Fruit fly (Drosophila melanogaster) whole organism, wandering third instar larva: Measurements from ENCODE around the gene Srr.

Experiments
- Abd-B ChIP-seq: fragments of >200 bp; optimal IDR thresholded peaks from 2 replicates; lab custom pipeline; 2017; ENCODE audit warnings: missing biosample characterization, missing genetic modification characterization
- CG32264 ChIP-seq: fragments of 200-800 bp; sonication (Bioruptor generic); optimal IDR thresholded peaks from 2 replicates; lab custom pipeline; 2016; ENCODE audit warnings: missing biosample characterization, missing genetic modification characterization
- CrebA ChIP-seq: fragments of 200-800 bp; sonication (Bioruptor generic); optimal IDR thresholded peaks from 2 replicates; lab custom pipeline; 2016; ENCODE audit warnings: missing biosample characterization, mild to moderate bottlenecking, missing genetic modification characterization, borderline replicate concordance
- Dfd ChIP-seq: fragments of >200 bp; optimal IDR thresholded peaks from 2 replicates; lab custom pipeline; 2017; ENCODE audit warnings: missing biosample characterization, missing genetic modification characterization
- GATAd ChIP-seq: sonication (Bioruptor generic); optimal IDR thresholded peaks from 2 replicates; lab custom pipeline; 2016; ENCODE audit warnings: missing biosample characterization, missing genetic modification characterization
- HLH106 ChIP-seq: fragments of 200-800 bp; optimal IDR thresholded peaks from 3 replicates; lab custom pipeline; 2019; ENCODE audit warnings: missing biosample characterization, mild to moderate bottlenecking, missing genetic modification characterization, moderate library complexity
- Hnf4 ChIP-seq: fragments of 200-800 bp; sonication (Bioruptor generic); optimal IDR thresholded peaks from 2 replicates; lab custom pipeline; 2016; ENCODE audit warnings: missing biosample characterization, mild to moderate bottlenecking, missing genetic modification characterization
- Hr78 ChIP-seq: fragments of >200 bp; optimal IDR thresholded peaks from 2 replicates; lab custom pipeline; 2017; ENCODE audit warnings: missing biosample characterization, missing genetic modification characterization
- Hr83 ChIP-seq: fragments of 200-300 bp; sonication (Bioruptor generic); optimal IDR thresholded peaks from 2 replicates; lab custom pipeline; 2016; ENCODE audit warnings: missing biosample characterization, mild to moderate bottlenecking, missing genetic modification characterization, moderate library complexity; ENCODE audit not compliant: poor library complexity, severe bottlenecking
- Jra ChIP-seq: sonication (Bioruptor generic); optimal IDR thresholded peaks from 2 replicates; lab custom pipeline; 2016; ENCODE audit warnings: missing biosample characterization, missing genetic modification characterization
- Mio ChIP-seq: sonication (Bioruptor generic); optimal IDR thresholded peaks from 2 replicates; lab custom pipeline; 2016; ENCODE audit warnings: missing biosample characterization, missing genetic modification characterization
- Myc ChIP-seq: fragments of >200 bp; optimal IDR thresholded peaks from 2 replicates; lab custom pipeline; 2017
- N ChIP-seq: fragments of >200 bp; optimal IDR thresholded peaks from 2 replicates; lab custom pipeline; 2018; ENCODE audit warnings: missing biosample characterization, missing external identifiers, missing genetic modification characterization
- Rel ChIP-seq, 2 experiments: fragments of 200-800 bp; sonication (Bioruptor generic) in 1 of 2; optimal IDR thresholded peaks; 2 replicates in 1 of 2; 3 replicates in 1 of 2; lab custom pipeline; 2016 to 2019; ENCODE audit warnings: mild to moderate bottlenecking in 2 of 2, missing biosample characterization in 2 of 2, missing genetic modification characterization in 2 of 2, moderate library complexity in 1 of 2
- Sp1 ChIP-seq: fragments of 200-800 bp; sonication (Bioruptor generic); optimal IDR thresholded peaks from 3 replicates; lab custom pipeline; 2019; ENCODE audit warnings: missing biosample characterization, mild to moderate bottlenecking, missing genetic modification characterization, moderate library complexity
- Vsx2 ChIP-seq: fragments of 200-300, 225-300 bp; sonication (Bioruptor generic); optimal IDR thresholded peaks from 2 replicates; lab custom pipeline; 2018; ENCODE audit warnings: missing biosample characterization, missing genetic modification characterization; ENCODE audit not compliant: partially characterized antibody
- br ChIP-seq: fragments of 200-800 bp; sonication (Bioruptor generic); optimal IDR thresholded peaks from 2 replicates; lab custom pipeline; 2016; ENCODE audit warnings: missing biosample characterization, missing genetic modification characterization
- brk ChIP-seq: fragments of 200-800 bp; sonication (Bioruptor generic); optimal IDR thresholded peaks from 2 replicates; lab custom pipeline; 2016; ENCODE audit warnings: missing biosample characterization, mild to moderate bottlenecking, missing genetic modification characterization
- dmrt93B ChIP-seq: fragments of 200-800 bp; sonication (Bioruptor generic); optimal IDR thresholded peaks from 2 replicates; lab custom pipeline; 2018; ENCODE audit warnings: missing biosample characterization, mild to moderate bottlenecking, missing genetic modification characterization
- dsf ChIP-seq: sonication (Bioruptor generic); optimal IDR thresholded peaks from 2 replicates; lab custom pipeline; 2016; ENCODE audit warnings: missing biosample characterization, missing genetic modification characterization, borderline replicate concordance
- ey ChIP-seq: fragments of 200-800 bp; sonication (Bioruptor generic); optimal IDR thresholded peaks from 2 replicates; lab custom pipeline; 2016; ENCODE audit warnings: missing biosample characterization, missing genetic modification characterization
- foxo ChIP-seq, 2 experiments: fragments of 200-800 bp; sonication (Bioruptor generic); optimal IDR thresholded peaks; 2 replicates in 1 of 2; 3 replicates in 1 of 2; lab custom pipeline; 2016 to 2017; ENCODE audit warnings: missing biosample characterization in 2 of 2, missing genetic modification characterization in 2 of 2
- fru ChIP-seq: fragments of 200-800 bp; sonication (Bioruptor generic); optimal IDR thresholded peaks from 3 replicates; lab custom pipeline; 2016; ENCODE audit warnings: missing biosample characterization, mild to moderate bottlenecking, missing genetic modification characterization
- h ChIP-seq: fragments of 200-800 bp; sonication (Bioruptor generic); optimal IDR thresholded peaks from 3 replicates; lab custom pipeline; 2016; ENCODE audit warnings: missing biosample characterization, mild to moderate bottlenecking, missing genetic modification characterization
- jim ChIP-seq: fragments of 175-275, 200-325 bp; sonication (Bioruptor generic); optimal IDR thresholded peaks from 2 replicates; lab custom pipeline; 2016; ENCODE audit warnings: missing biosample characterization, mild to moderate bottlenecking, missing genetic modification characterization
- psq ChIP-seq: fragments of 200-800 bp; sonication (Bioruptor generic); optimal IDR thresholded peaks from 3 replicates; lab custom pipeline; 2017; ENCODE audit warnings: missing biosample characterization, mild to moderate bottlenecking, missing genetic modification characterization, moderate library complexity
- rgr ChIP-seq: fragments of 200-800 bp; sonication (Bioruptor generic); optimal IDR thresholded peaks from 3 replicates; lab custom pipeline; 2016; ENCODE audit warnings: missing biosample characterization, mild to moderate bottlenecking, missing genetic modification characterization
- sage ChIP-seq: fragments of 200-800 bp; sonication (Bioruptor generic); optimal IDR thresholded peaks from 2 replicates; lab custom pipeline; 2016; ENCODE audit warnings: missing biosample characterization, mild to moderate bottlenecking, missing genetic modification characterization
- woc ChIP-seq: sonication (Bioruptor generic); optimal IDR thresholded peaks from 2 replicates; lab custom pipeline; 2016; ENCODE audit warnings: missing biosample characterization, mild to moderate bottlenecking, missing genetic modification characterization

The Srr gene

dm6 chr3R:9343022-9343587 lies 22.1 kb upstream of the Srr start:
- no peak for TF ChIP-seq fru (GFP tag; lab: Kevin White, UChicago)
- peak; percentile 17 for TF ChIP-seq Jra (GFP tag; lab: Kevin White, UChicago)
- peak; percentile 17 for TF ChIP-seq Hr83 (GFP tag; lab: Kevin White, UChicago)

dm6 chr3R:9343645-9344044 lies 21.6 kb upstream of the Srr start:
- TF ChIP-seq Vsx2 (no peak), CrebA (GFP tag; lab: Kevin White, UChicago) (no peak), foxo (GFP tag; optimal IDR thresholded peaks at IDR 0.05; lab: Kevin White, UChicago) (no peak)

dm6 chr3R:9344186-9344790 lies 20.9 kb upstream of the Srr start:
- TF ChIP-seq h (GFP tag; lab: Kevin White, UChicago) (peak; percentile 44), sage (GFP tag; lab: Kevin White, UChicago) (peak; percentile 51), dsf (GFP tag; lab: Kevin White, UChicago) (no peak), Dfd (GFP tag; lab: Kevin White, UChicago) (no peak), brk (GFP tag; lab: Kevin White, UChicago) (peak; percentile 9), CrebA (GFP tag; lab: Kevin White, UChicago) (peak; percentile 53), Hr83 (GFP tag; lab: Kevin White, UChicago) (peak; percentile 13), Abd-B (no peak), jim (GFP tag; lab: Kevin White, UChicago) (no peak), CG32264 (GFP tag; lab: Kevin White, UChicago) (no peak), Rel (GFP tag; optimal IDR thresholded peaks at IDR 0.05; lab: Kevin White, UChicago) (peak; percentile 16), Rel (tag; optimal IDR thresholded peaks at IDR 0.05; lab: Kevin White, UChicago) (peak; percentile 62), woc (GFP tag; lab: Kevin White, UChicago) (no peak), Sp1 (no peak), Hnf4 (peak; percentile 27), Mio (GFP tag; lab: Kevin White, UChicago) (no peak)

- TF ChIP-seq GATAd (GFP tag; lab: Kevin White, UChicago): no peak
- TF ChIP-seq N: no peak
- no peak for TF ChIP-seq Hr78 (GFP tag; lab: Kevin White, UChicago)
- no peak for TF ChIP-seq dmrt93B (GFP tag; lab: Kevin White, UChicago)
- peak; percentile 40 for TF ChIP-seq rgr (GFP tag; lab: Kevin White, UChicago)
- TF ChIP-seq Mio (GFP tag; lab: Kevin White, UChicago): no peak
- TF ChIP-seq Vsx2: no peak
- no peak for TF ChIP-seq Myc (lab: Kevin White, UChicago)
- peak; percentile 28 to 35 for TF ChIP-seq foxo (GFP tag; optimal IDR thresholded peaks at IDR 0.05; lab: Kevin White, UChicago)
- peak; percentile 39 for TF ChIP-seq fru (GFP tag; lab: Kevin White, UChicago)
- TF ChIP-seq psq: peak; percentile 4
- no peak for TF ChIP-seq Sp1
- no peak for TF ChIP-seq CrebA (GFP tag; lab: Kevin White, UChicago)
- no peak for TF ChIP-seq Jra (GFP tag; lab: Kevin White, UChicago)
These were observed 20.4 kb upstream of the Srr start for dm6 chr3R:9344791-9345208.

- no peak for TF ChIP-seq jim (GFP tag; lab: Kevin White, UChicago)
These were observed 19.3 kb upstream of the Srr start for dm6 chr3R:9345904-9346303.

- no peak for TF ChIP-seq CG32264 (GFP tag; lab: Kevin White, UChicago)
- TF ChIP-seq jim (GFP tag; lab: Kevin White, UChicago): no peak
- TF ChIP-seq foxo (GFP tag; optimal IDR thresholded peaks at IDR 0.05; lab: Kevin White, UChicago): peak in 1 of 2 experiments; percentile 35
- TF ChIP-seq HLH106 (tag; lab: Kevin White, UChicago): peak; percentile 13
- TF ChIP-seq fru (GFP tag; lab: Kevin White, UChicago): peak; percentile 11
- TF ChIP-seq Sp1: peak; percentile 2
- peak; percentile 27 for TF ChIP-seq br
- TF ChIP-seq ey (GFP tag; lab: Kevin White, UChicago): peak; percentile 11
These were observed 18.7 kb upstream of the Srr start for dm6 chr3R:9346539-9346938.
